Worm (Caenorhabditis elegans): Measurements from ENCODE around the gene miro-1.

Gene miro-1

ce11 chrIV:4749728-4750278 is 34.2 kb upstream of the miro-1 start, which contains the start of the genes rpl-20 and Y17G9B.5 (continued):
- TF ChIP-seq F49E8.2 (tag; optimal IDR thresholded peaks at IDR 0.05; ENCODE audit: insufficient read depth) (peak; percentile 98), hsf-1 (GFP tag; IDR thresholded peaks at IDR 0.05) (peak; percentile 97), F57C9.4 (tag; optimal IDR thresholded peaks at IDR 0.05) (peak; percentile 97)

DNA sequence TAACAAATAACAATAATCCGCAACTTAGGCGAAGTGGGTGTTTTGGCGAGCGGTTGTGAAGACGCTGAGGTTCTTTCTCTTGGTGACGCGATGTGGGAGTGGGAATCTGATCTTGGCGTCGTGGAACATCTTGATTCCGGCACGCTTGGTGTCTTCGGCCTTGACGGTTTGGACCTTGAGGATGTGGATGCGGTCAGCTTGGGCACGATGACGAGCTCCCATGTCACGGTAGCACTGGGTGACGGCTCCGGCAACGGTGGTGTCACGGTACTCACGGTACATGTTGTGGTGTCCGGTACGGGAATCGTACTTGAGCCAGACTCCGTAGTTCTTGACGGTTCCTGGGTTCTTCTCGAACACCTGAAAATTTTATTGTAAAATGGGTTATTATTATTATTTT is 33.5 kb upstream of the miro-1 start:
- TF ChIP-seq egrh-3 (GFP tag; IDR thresholded peaks at IDR 0.05), result 0 out of 2 replicates have a peak, but pooled peaks have one; percentile 4
- peak; percentile 75 for TF ChIP-seq zfh-2 (GFP tag; conservative IDR thresholded peaks at IDR 0.05)
- no peak for TF ChIP-seq ceh-91 (GFP tag; IDR thresholded peaks at IDR 0.05)
- TF ChIP-seq nfyb-1 (GFP tag; IDR thresholded peaks at IDR 0.05), result peak; percentile 5; the same call in 1 of the 2 replicates

ce11 chrIV:4748408-4749105 is 33.0 kb upstream of the miro-1 start, which contains the start of gene cyc-2.1:
Gene cyc-2.1, minus strand, starts transcription at chrIV:4749012.
- TF ChIP-seq nhr-80 (tag; optimal IDR thresholded peaks at IDR 0.05) (peak; percentile 91), repo-1 (tag; optimal IDR thresholded peaks at IDR 0.05) (peak; percentile 14), zim-3 (tag; optimal IDR thresholded peaks at IDR 0.05) (no peak), ztf-28 (GFP tag; IDR thresholded peaks at IDR 0.05) (no peak), hmg-1.2 (GFP tag; IDR thresholded peaks at IDR 0.05) (peak; percentile 69), egrh-3 (GFP tag; IDR thresholded peaks at IDR 0.05) (no peak), B0336.3 (GFP tag; IDR thresholded peaks at IDR 0.05) (peak; percentile 88), unc-62 (GFP tag; optimal IDR thresholded peaks at IDR 0.05) (no peak), ceh-58 (GFP tag; IDR thresholded peaks at IDR 0.05) (0 out of 2 replicates have a peak, but pooled peaks have one; percentile 10), K11D2.4 (GFP tag; IDR thresholded peaks at IDR 0.05) (0 out of 2 replicates have a peak, but pooled peaks have one; percentile 21), ceh-40 (GFP tag; IDR thresholded peaks at IDR 0.05) (peak; percentile 49; the same call in 1 of the 2 replicates), madf-3 (GFP tag; IDR thresholded peaks at IDR 0.05) (peak; percentile 79), ztf-18 (tag; optimal IDR thresholded peaks at IDR 0.05) (peak; percentile 88), tbp1 (GFP tag; optimal IDR thresholded peaks at IDR 0.05) (peak; percentile 59), lsy-27 (tag; optimal IDR thresholded peaks at IDR 0.05; ENCODE audit: borderline replicate concordance, insufficient read depth) (no peak), attf-5 (GFP tag; optimal IDR thresholded peaks at IDR 0.05) (peak; percentile 92), nhr-27 (tag; optimal IDR thresholded peaks at IDR 0.05) (peak; percentile 55), lir-1 (GFP tag; conservative IDR thresholded peaks at IDR 0.05) (no peak), attf-6 (GFP tag; IDR thresholded peaks at IDR 0.05) (peak; percentile 84), mcd-1 (GFP tag; IDR thresholded peaks at IDR 0.05) (peak; percentile 81), nhr-90 (tag; optimal IDR thresholded peaks at IDR 0.05) (no peak), B0261.1 (tag; optimal IDR thresholded peaks at IDR 0.05) (peak; percentile 20), lin-26 (GFP tag; IDR thresholded peaks at IDR 0.05) (peak; percentile 66), lin-40 (tag; optimal IDR thresholded peaks at IDR 0.05) (peak; percentile 47), die-1 (tag; optimal IDR thresholded peaks at IDR 0.05) (no peak), F49E8.2 (tag; optimal IDR thresholded peaks at IDR 0.05; ENCODE audit: insufficient read depth) (peak; percentile 90), Y56A3A.18 (GFP tag; IDR thresholded peaks at IDR 0.05) (peak; percentile 47; the same call in 1 of the 2 replicates), madf-6 (GFP tag; IDR thresholded peaks at IDR 0.05) (peak; percentile 81), F23B12.7 (tag; optimal IDR thresholded peaks at IDR 0.05; ENCODE audit: insufficient read depth) (peak; percentile 71), snpc-3.4 (tag; optimal IDR thresholded peaks at IDR 0.05) (peak; percentile 92), him-1 (tag; optimal IDR thresholded peaks at IDR 0.05) (no peak), egl-18 (GFP tag; IDR thresholded peaks at IDR 0.05) (0 out of 2 replicates have a peak, but pooled peaks have one; percentile 4), ets-4 (GFP tag; optimal IDR thresholded peaks at IDR 0.05) (no peak), cebp-2 (GFP tag; IDR thresholded peaks at IDR 0.05) (0 out of 2 replicates have a peak, but pooled peaks have one; percentile 44), ceh-27 (GFP tag; optimal IDR thresholded peaks at IDR 0.05) (peak; percentile 20), rec-8 (tag; optimal IDR thresholded peaks at IDR 0.05) (no peak), ztf-25 (GFP tag; IDR thresholded peaks at IDR 0.05) (no peak)

Measured in whole organism, young adult.